Worm (Caenorhabditis elegans) whole organism, L3 larva: ENCODE data around the gene seu-1.
"Not testable (repeated sequence)": the region's sequence is repeated elsewhere in the genome, so short reads cannot be mapped to it uniquely, and the experiment has no call there.

ENCODE experiments used
- R02D3.7 ChIP-seq: fragments of 150-350 bp; optimal IDR thresholded peaks from 2 replicates; lab custom pipeline; 2014; ENCODE audit warnings: missing biosample characterization, missing genetic modification characterization
- ZK546.5 ChIP-seq: sonication (generic microtip); optimal IDR thresholded peaks from 2 replicates; lab custom pipeline; 2017; ENCODE audit warnings: missing biosample characterization, missing genetic modification characterization
- aly-2 ChIP-seq: fragments of 150-350 bp; optimal IDR thresholded peaks from 2 replicates; lab custom pipeline; 2014; ENCODE audit warnings: missing biosample characterization, missing genetic modification characterization
- ama-1 ChIP-seq: fragments of 150-350 bp; optimal IDR thresholded peaks from 2 replicates; lab custom pipeline; 2018
- ceh-82 ChIP-seq: fragments of 150-350 bp; optimal IDR thresholded peaks from 2 replicates; lab custom pipeline; 2014; ENCODE audit warnings: missing biosample characterization, missing genetic modification characterization
- ceh-9 ChIP-seq: sonication (generic microtip); optimal IDR thresholded peaks from 2 replicates; lab custom pipeline; 2018; ENCODE audit warnings: missing biosample characterization, missing genetic modification characterization
- daf-12 ChIP-seq: fragments of 150-350 bp; optimal IDR thresholded peaks from 2 replicates; lab custom pipeline; 2014; ENCODE audit warnings: missing biosample characterization, missing genetic modification reagents, missing genetic modification characterization
- egl-27 ChIP-seq: sonication (generic microtip); optimal IDR thresholded peaks from 4 replicates; lab custom pipeline; 2017; ENCODE audit warnings: missing biosample characterization, missing genetic modification reagents, missing genetic modification characterization
- egl-5 ChIP-seq: fragments of 150-350 bp; optimal IDR thresholded peaks from 2 replicates; lab custom pipeline; 2017; ENCODE audit warnings: missing biosample characterization, missing genetic modification reagents, missing genetic modification characterization, inconsistent platforms
- elt-1 ChIP-seq: fragments of 150-350 bp; optimal IDR thresholded peaks from 2 replicates; lab custom pipeline; 2014; ENCODE audit warnings: missing biosample characterization, missing genetic modification characterization
- elt-2 ChIP-seq: sonication (generic microtip); optimal IDR thresholded peaks from 2 replicates; lab custom pipeline; 2016; ENCODE audit warnings: missing genetic modification reagents, mild to moderate bottlenecking, missing genetic modification characterization, missing compliant biosample characterization
- eor-1 ChIP-seq, 2 experiments: fragments of 150-350 bp; optimal IDR thresholded peaks; 2 replicates each; lab custom pipeline; 2014 to 2018; ENCODE audit warnings: missing biosample characterization in 2 of 2, missing genetic modification characterization in 2 of 2
- fkh-10 ChIP-seq: sonication (generic microtip); optimal IDR thresholded peaks from 2 replicates; lab custom pipeline; 2017; ENCODE audit warnings: missing biosample characterization, missing genetic modification reagents, missing genetic modification characterization
- fkh-2 ChIP-seq: fragments of 150-350 bp; optimal IDR thresholded peaks from 2 replicates; lab custom pipeline; 2014; ENCODE audit warnings: missing biosample characterization, missing genetic modification reagents, missing genetic modification characterization
- hmg-11 ChIP-seq: sonication (generic microtip); optimal IDR thresholded peaks from 2 replicates; lab custom pipeline; 2016; ENCODE audit warnings: missing genetic modification characterization, missing compliant biosample characterization
- jun-1 ChIP-seq: fragments of 150-350 bp; optimal IDR thresholded peaks from 2 replicates; lab custom pipeline; 2014; ENCODE audit warnings: missing biosample characterization, missing genetic modification reagents, missing genetic modification characterization
- lin-15B ChIP-seq: fragments of 150-350 bp; optimal IDR thresholded peaks from 2 replicates; lab custom pipeline; 2014; ENCODE audit warnings: missing biosample characterization, missing genetic modification characterization
- lin-39 ChIP-seq: fragments of 150-350 bp; optimal IDR thresholded peaks from 2 replicates; lab custom pipeline; 2018; ENCODE audit warnings: missing biosample characterization, missing genetic modification reagents, missing genetic modification characterization
- lsy-12 ChIP-seq: sonication (generic microtip); optimal IDR thresholded peaks from 2 replicates; lab custom pipeline; 2016; ENCODE audit warnings: mild to moderate bottlenecking, missing genetic modification characterization, missing compliant biosample characterization
- mdl-1 ChIP-seq: fragments of 150-350 bp; optimal IDR thresholded peaks from 2 replicates; lab custom pipeline; 2014; ENCODE audit warnings: missing biosample characterization, missing genetic modification characterization
- mml-1 ChIP-seq: fragments of 150-350 bp; sonication (generic microtip); optimal IDR thresholded peaks from 3 replicates; lab custom pipeline; 2014; ENCODE audit warnings: missing biosample characterization, missing genetic modification characterization
- nhr-11 ChIP-seq: fragments of 150-350 bp; optimal IDR thresholded peaks from 2 replicates; lab custom pipeline; 2014; ENCODE audit warnings: missing biosample characterization, missing genetic modification characterization
- nhr-12 ChIP-seq: fragments of 150-350 bp; optimal IDR thresholded peaks from 2 replicates; lab custom pipeline; 2014; ENCODE audit warnings: missing biosample characterization, missing genetic modification characterization
- nhr-23 ChIP-seq: fragments of 150-350 bp; optimal IDR thresholded peaks from 2 replicates; lab custom pipeline; 2014; ENCODE audit warnings: missing biosample characterization, missing genetic modification reagents, missing genetic modification characterization
- nhr-237 ChIP-seq: fragments of 150-350 bp; optimal IDR thresholded peaks from 2 replicates; lab custom pipeline; 2014; ENCODE audit warnings: missing biosample characterization, missing genetic modification characterization
- nhr-25 ChIP-seq: sonication (generic microtip); optimal IDR thresholded peaks from 2 replicates; lab custom pipeline; 2017; ENCODE audit warnings: missing biosample characterization, missing genetic modification characterization
- nhr-28 ChIP-seq: fragments of 150-350 bp; optimal IDR thresholded peaks from 2 replicates; lab custom pipeline; 2014; ENCODE audit warnings: missing biosample characterization, missing genetic modification characterization
- nhr-43 ChIP-seq: sonication (generic microtip); optimal IDR thresholded peaks from 2 replicates; lab custom pipeline; 2016; ENCODE audit warnings: mild to moderate bottlenecking, missing genetic modification characterization, missing compliant biosample characterization; ENCODE audit not compliant: poor library complexity, severe bottlenecking
- nhr-67 ChIP-seq: fragments of 150-350 bp; optimal IDR thresholded peaks from 2 replicates; lab custom pipeline; 2014; ENCODE audit warnings: missing biosample characterization, missing genetic modification characterization
- nhr-76 ChIP-seq: fragments of 150-350 bp; sonication (generic microtip); optimal IDR thresholded peaks from 5 replicates; lab custom pipeline; 2014; ENCODE audit warnings: missing biosample characterization, missing genetic modification characterization
- nhr-77 ChIP-seq: fragments of 150-350 bp; optimal IDR thresholded peaks from 2 replicates; lab custom pipeline; 2014; ENCODE audit warnings: missing biosample characterization, missing genetic modification characterization
- pha-4 ChIP-seq: fragments of 150-350 bp; optimal IDR thresholded peaks from 2 replicates; lab custom pipeline; 2014; ENCODE audit warnings: missing biosample characterization, missing genetic modification reagents, missing genetic modification characterization
- sea-2 ChIP-seq: fragments of 150-350 bp; sonication (generic microtip); optimal IDR thresholded peaks from 4 replicates; lab custom pipeline; 2014; ENCODE audit warnings: missing biosample characterization, missing genetic modification reagents, missing genetic modification characterization
- skn-1 ChIP-seq: fragments of 150-350 bp; optimal IDR thresholded peaks from 2 replicates; lab custom pipeline; 2014; ENCODE audit warnings: missing biosample characterization, missing genetic modification characterization
- tbx-2 ChIP-seq: sonication (generic microtip); optimal IDR thresholded peaks from 2 replicates; lab custom pipeline; 2016; ENCODE audit warnings: mild to moderate bottlenecking, missing genetic modification characterization, missing compliant biosample characterization
- unc-39 ChIP-seq: sonication (generic microtip); optimal IDR thresholded peaks from 4 replicates; lab custom pipeline; 2017; ENCODE audit warnings: missing biosample characterization, missing genetic modification characterization
- unc-62 ChIP-seq: fragments of 150-350 bp; sonication (generic microtip); optimal IDR thresholded peaks from 4 replicates; lab custom pipeline; 2014; ENCODE audit warnings: missing biosample characterization, missing genetic modification reagents, missing genetic modification characterization
- ztf-11 ChIP-seq: fragments of 150-350 bp; optimal IDR thresholded peaks from 2 replicates; lab custom pipeline; 2014; ENCODE audit warnings: missing biosample characterization, missing genetic modification characterization
- ztf-4 ChIP-seq: fragments of 150-350 bp; optimal IDR thresholded peaks from 2 replicates; lab custom pipeline; 2014; ENCODE audit warnings: missing biosample characterization, missing genetic modification characterization

The seu-1 gene

ce11 chrIV:6336748-6337147 is 7.3 kb downstream of the seu-1 start (continued):
- no peak for TF ChIP-seq nhr-76 (tag; lab: Kevin White, UChicago)

- TF ChIP-seq nhr-43: no peak
- TF ChIP-seq nhr-12: no peak
- TF ChIP-seq elt-1 (tag; lab: Kevin White, UChicago): no peak
- no peak for TF ChIP-seq nhr-11 (tag; lab: Kevin White, UChicago)
- TF ChIP-seq nhr-76 (tag; lab: Kevin White, UChicago): no peak
- no peak for TF ChIP-seq lin-39 (tag; lab: Kevin White, UChicago)
- no peak for TF ChIP-seq skn-1
- TF ChIP-seq egl-5 (tag; lab: Kevin White, UChicago): no peak
- no peak for TF ChIP-seq unc-39 (tag; lab: Kevin White, UChicago)
- no peak for TF ChIP-seq daf-12
- no peak for TF ChIP-seq lsy-12 (tag; lab: Kevin White, UChicago)
- TF ChIP-seq ceh-82 (tag; lab: Kevin White, UChicago): no peak
These were observed 7.9 kb downstream of the seu-1 start, which contains the start of gene ipla-6 for ce11 chrIV:6337353-6337752. ipla-6 (plus strand) TSS chrIV:6337653.

- no peak for TF ChIP-seq aly-2 (tag; lab: Kevin White, UChicago)
- TF ChIP-seq nhr-23 (tag; lab: Kevin White, UChicago): no peak
- no peak for TF ChIP-seq nhr-12
- TF ChIP-seq eor-1 (tag; optimal IDR thresholded peaks at IDR 0.05; lab: Kevin White, UChicago): no peak
- no peak for TF ChIP-seq ztf-11
- TF ChIP-seq nhr-76 (tag; lab: Kevin White, UChicago): no peak
- TF ChIP-seq nhr-43: no peak
- TF ChIP-seq nhr-28 (tag; lab: Kevin White, UChicago): no peak
- no peak for TF ChIP-seq unc-39 (tag; lab: Kevin White, UChicago)
- TF ChIP-seq egl-27: no peak
- no peak for TF ChIP-seq skn-1
- TF ChIP-seq ztf-4 (tag; lab: Kevin White, UChicago): no peak
- TF ChIP-seq jun-1 (tag; lab: Kevin White, UChicago): no peak
- no peak for TF ChIP-seq unc-62 (GFP tag; lab: Kevin White, UChicago)
These were observed 13.0 kb downstream of the seu-1 start, which contains the start of gene Y73B6BL.288 for ce11 chrIV:6342431-6342830. Y73B6BL.288 (minus strand) TSS chrIV:6342531.

- TF ChIP-seq lin-39 (tag; lab: Kevin White, UChicago) (no peak), nhr-28 (tag; lab: Kevin White, UChicago) (no peak), lin-15B (no peak), mdl-1 (tag; lab: Kevin White, UChicago) (no peak), ztf-4 (tag; lab: Kevin White, UChicago) (no peak), aly-2 (tag; lab: Kevin White, UChicago) (no peak), tbx-2 (no peak), egl-27 (no peak), elt-2 (tag; lab: Kevin White, UChicago) (no peak), lsy-12 (tag; lab: Kevin White, UChicago) (no peak), mml-1 (no peak), nhr-76 (tag; lab: Kevin White, UChicago) (no peak), ZK546.5 (tag; lab: Kevin White, UChicago) (no peak), R02D3.7 (no peak), eor-1 (tag; optimal IDR thresholded peaks at IDR 0.05; lab: Kevin White, UChicago) (no peak), unc-62 (GFP tag; lab: Kevin White, UChicago) (no peak), nhr-25 (tag; lab: Kevin White, UChicago) (no peak), skn-1 (no peak), nhr-237 (tag; lab: Kevin White, UChicago) (no peak)
These were observed 13.4 kb downstream of the seu-1 start, which contains the start of gene Y73B6BL.14 for ce11 chrIV:6342876-6343275. Y73B6BL.14 (minus strand) TSS chrIV:6342976.

ce11 chrIV:6347213-6347612 is 17.8 kb downstream of the seu-1 start, which contains the start of gene Y73B6BL.289:
Y73B6BL.289 (plus strand) TSS chrIV:6347513.
- not testable (repeated sequence) for TF ChIP-seq fkh-10 (GFP tag; lab: Kevin White, UChicago); pha-4; ama-1 (lab: Kevin White, UChicago)

ce11 chrIV:6361668-6362067 is 32.2 kb downstream of the seu-1 start, which contains the start of gene Y73B6BL.47:
Y73B6BL.47 (plus strand) TSS chrIV:6361968.
- TF ChIP-seq R02D3.7: no peak
- no peak for TF ChIP-seq fkh-2 (tag; lab: Kevin White, UChicago)
- no peak for TF ChIP-seq ztf-11
- no peak for TF ChIP-seq nhr-25 (tag; lab: Kevin White, UChicago)
- no peak for TF ChIP-seq sea-2 (GFP tag; lab: Kevin White, UChicago)
- TF ChIP-seq nhr-67 (tag; lab: Kevin White, UChicago): no peak
- TF ChIP-seq nhr-77 (tag; lab: Kevin White, UChicago): no peak
- TF ChIP-seq unc-62 (GFP tag; lab: Kevin White, UChicago): no peak
- TF ChIP-seq mdl-1 (tag; lab: Kevin White, UChicago): no peak
- TF ChIP-seq elt-1 (tag; lab: Kevin White, UChicago): no peak
- no peak for TF ChIP-seq eor-1 (tag; optimal IDR thresholded peaks at IDR 0.05; lab: Kevin White, UChicago)
- TF ChIP-seq elt-2 (tag; lab: Kevin White, UChicago): no peak
- no peak for TF ChIP-seq hmg-11
- no peak for TF ChIP-seq aly-2 (tag; lab: Kevin White, UChicago)
- TF ChIP-seq ZK546.5 (tag; lab: Kevin White, UChicago): no peak
- no peak for TF ChIP-seq nhr-76 (tag; lab: Kevin White, UChicago)
- TF ChIP-seq ceh-82 (tag; lab: Kevin White, UChicago): no peak
- TF ChIP-seq egl-27: no peak
- no peak for TF ChIP-seq ceh-9 (tag; lab: Kevin White, UChicago)
- no peak for TF ChIP-seq lsy-12 (tag; lab: Kevin White, UChicago)
